Fruit fly (Drosophila melanogaster) whole organism: ENCODE data around the gene Gba1a.

Experiments used
- CG8478 ChIP-seq: fragments of >200 bp; optimal IDR thresholded peaks from 2 replicates; lab custom pipeline; 2018; ENCODE audit warnings: inconsistent platforms
- Dll ChIP-seq: fragments of >200 bp; optimal IDR thresholded peaks from 2 replicates; lab custom pipeline; 2017
- EcR ChIP-seq, 2 experiments: fragments of >200 bp; optimal IDR thresholded peaks; 2 replicates each; lab custom pipeline; 2017; ENCODE audit warnings: missing biosample characterization in 2 of 2, missing genetic modification characterization in 2 of 2, missing genetic modification reagents in 2 of 2
- pan ChIP-seq: fragments of >200 bp; optimal IDR thresholded peaks from 2 replicates; lab custom pipeline; 2017
- psq ChIP-seq: fragments of >200 bp; optimal IDR thresholded peaks from 2 replicates; lab custom pipeline; 2017
- usp ChIP-seq: fragments of >200 bp; optimal IDR thresholded peaks from 2 replicates; lab custom pipeline; 2017; ENCODE audit warnings: missing biosample characterization, missing genetic modification characterization, mixed read lengths

DNA sequence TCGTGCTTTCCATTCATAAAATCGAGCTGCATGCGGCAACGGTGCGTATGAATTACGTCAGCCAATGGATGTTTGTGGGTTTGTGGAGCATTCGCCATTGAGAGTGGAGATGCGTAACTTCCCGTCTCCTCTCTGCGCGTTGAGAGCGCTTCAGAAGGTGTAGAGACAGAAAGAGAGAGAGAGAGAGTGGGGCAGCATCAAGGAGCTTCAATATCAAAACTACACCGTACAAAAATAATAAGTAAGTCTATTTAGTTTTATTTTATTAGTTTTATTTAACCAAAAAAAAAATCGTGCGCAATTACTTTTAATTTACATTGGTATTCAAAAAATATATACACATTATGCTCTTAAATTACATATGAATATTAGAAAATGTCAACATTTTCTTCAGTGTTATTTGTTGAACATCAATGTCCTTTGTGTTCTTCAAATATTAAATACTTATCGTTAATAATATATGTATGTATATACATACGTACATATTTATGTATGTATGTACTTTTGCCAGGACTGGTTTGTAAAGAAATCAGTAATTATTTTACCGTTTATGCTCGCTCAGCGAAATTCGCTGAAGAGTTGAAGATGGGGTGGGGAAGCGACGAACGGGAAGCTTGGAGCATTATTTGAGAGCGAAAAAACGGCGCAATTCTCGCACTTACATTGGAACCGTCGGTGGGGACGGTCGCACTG, 22.4 kb downstream of the Gba1a start, which contains the start of gene CG10365:
- TF ChIP-seq psq (lab: Kevin White, UChicago) (no peak), CG8478 (lab: Kevin White, UChicago) (no peak), usp (GFP tag; lab: Kevin White, UChicago) (no peak), Dll (no peak), pan (lab: Kevin White, UChicago) (no peak), EcR (GFP tag; optimal IDR thresholded peaks at IDR 0.05; lab: Kevin White, UChicago) (no peak)
